Worm (Caenorhabditis elegans): ENCODE results near the gene toe-2.
A peak's percentile ranks its signal among the peaks of the same experiment; 100 is the strongest.

Gene toe-2

DNA sequence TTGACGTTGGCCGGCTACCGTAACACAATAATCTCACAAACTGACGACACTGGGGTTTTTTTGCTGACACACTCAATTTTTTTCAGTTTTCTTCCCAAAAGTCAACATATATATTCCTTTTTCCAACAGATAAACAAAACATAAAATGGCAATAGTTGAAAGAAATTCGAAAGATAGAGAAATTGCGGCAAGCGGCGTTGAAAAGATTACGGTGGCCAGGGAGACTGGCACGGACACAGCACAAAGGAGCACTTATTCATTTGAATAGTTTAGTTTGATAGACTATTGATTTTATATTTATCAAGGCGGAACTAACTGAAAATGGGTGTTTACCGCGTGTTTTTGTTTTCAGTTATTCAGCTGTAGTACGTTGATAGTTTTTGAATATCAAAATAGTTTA is at the start of gene toe-2:
TSS of gene toe-2 (minus strand) at position 70 of the 400 bp plus-strand sequence.
- no peak for TF ChIP-seq ces-1 (GFP tag; optimal IDR thresholded peaks at IDR 0.05)
- no peak for TF ChIP-seq lin-13 (tag; optimal IDR thresholded peaks at IDR 0.05)
- TF ChIP-seq snpc-4 (tag; optimal IDR thresholded peaks at IDR 0.05) = no peak
- no peak for TF ChIP-seq sptf-1 (tag; optimal IDR thresholded peaks at IDR 0.05)

DNA sequence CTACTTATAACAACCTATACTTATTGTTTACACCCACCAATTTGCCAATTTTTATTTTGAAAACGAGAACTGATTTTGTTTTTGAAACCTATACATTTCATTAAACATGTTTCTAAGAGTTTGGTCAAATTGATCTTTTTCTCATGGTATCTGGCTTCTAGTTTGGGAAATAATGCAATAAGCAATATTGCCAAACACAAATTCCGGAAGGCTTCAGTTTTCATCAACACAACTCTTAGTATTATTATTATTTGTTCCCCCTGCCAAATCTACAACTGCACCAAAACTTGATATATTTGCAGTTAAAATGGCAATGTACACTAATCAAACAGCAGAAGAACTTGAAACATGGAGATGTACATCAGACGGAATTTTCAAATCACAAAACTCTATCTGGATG is 47.5 kb upstream of the toe-2 start, which contains the start of gene sra-27:
TSS of gene sra-27 (plus strand) at position 301 of the 400 bp plus-strand sequence.
- TF ChIP-seq cnd-1 (tag; optimal IDR thresholded peaks at IDR 0.05) (no peak), elt-1 (tag; optimal IDR thresholded peaks at IDR 0.05; ENCODE audit: borderline replicate concordance, insufficient read depth) (no peak), ztf-11 (tag; optimal IDR thresholded peaks at IDR 0.05) (no peak), lsy-2 (tag; optimal IDR thresholded peaks at IDR 0.05) (no peak)

DNA sequence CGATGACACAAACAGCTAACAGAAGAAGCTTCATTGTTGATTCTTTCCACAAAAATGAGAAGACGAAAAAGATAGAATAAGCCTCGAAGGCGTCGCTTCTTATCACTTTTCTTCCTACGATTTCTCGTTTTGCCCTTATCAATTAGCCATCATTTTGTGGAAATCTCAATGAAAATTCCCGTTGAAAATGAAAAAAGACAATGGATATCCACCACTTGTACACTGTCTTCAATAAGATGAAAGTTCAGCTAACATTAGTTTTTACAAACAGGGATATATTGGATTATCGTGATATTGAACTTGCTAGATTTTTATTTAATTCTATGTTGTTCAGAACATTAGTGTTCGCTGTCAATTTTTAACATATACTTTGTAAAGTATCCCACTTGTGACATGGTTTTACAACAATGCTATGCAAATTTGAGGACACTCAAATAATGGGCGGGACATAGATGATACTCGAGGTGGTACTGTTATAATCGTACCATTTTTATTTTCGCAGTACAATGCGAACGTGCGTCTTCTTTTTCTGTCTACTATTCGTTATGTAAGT is 45.5 kb upstream of the toe-2 start, which contains the start of the genes F18C5.5 and F18C5.9:
TSS of gene F18C5.5 (minus strand) at position 101 of the 553 bp plus-strand sequence.
TSS of gene F18C5.9 (plus strand) at position 503 of the 553 bp plus-strand sequence.
- TF ChIP-seq sem-2 (GFP tag; optimal IDR thresholded peaks at IDR 0.05) (no peak), hlh-1 (tag; optimal IDR thresholded peaks at IDR 0.05) (no peak), blmp-1 (tag; optimal IDR thresholded peaks at IDR 0.05) (no peak)

DNA sequence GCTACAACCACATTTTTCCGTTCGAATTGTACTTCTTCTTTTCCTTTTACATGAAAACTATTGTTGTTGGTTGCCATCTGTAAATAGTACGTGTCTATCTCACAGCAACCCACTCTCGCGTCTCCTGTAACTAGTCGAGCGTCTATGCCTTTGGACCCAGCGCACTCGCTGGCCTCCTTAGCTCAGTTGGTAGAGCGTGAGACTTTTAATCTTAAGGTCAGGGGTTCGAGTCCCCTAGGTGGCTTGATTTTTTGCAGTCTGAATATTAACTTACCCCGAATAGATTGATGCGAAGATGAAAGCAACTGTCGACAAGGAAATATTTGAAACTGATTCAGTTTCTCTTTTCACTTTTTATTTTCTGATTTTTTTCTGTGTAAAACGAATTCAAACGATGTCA is 43.9 kb upstream of the toe-2 start, which contains the start of gene mpz-3:
TSS of gene mpz-3 (minus strand) at position 320 of the 400 bp plus-strand sequence.
- TF ChIP-seq lin-32 (GFP tag; optimal IDR thresholded peaks at IDR 0.05) (peak; percentile 14), cnd-1 (tag; optimal IDR thresholded peaks at IDR 0.05) (peak; percentile 55), drap-1 (GFP tag; optimal IDR thresholded peaks at IDR 0.05) (peak; percentile 58), ceh-83 (GFP tag; optimal IDR thresholded peaks at IDR 0.05) (peak; percentile 83), ceh-43 (GFP tag; optimal IDR thresholded peaks at IDR 0.05) (peak; percentile 0), flh-1 (GFP tag; optimal IDR thresholded peaks at IDR 0.05) (peak; percentile 18), sem-2 (GFP tag; optimal IDR thresholded peaks at IDR 0.05) (peak; percentile 30), mep-1 (tag; optimal IDR thresholded peaks at IDR 0.05) (no peak), tbx-8 (GFP tag; optimal IDR thresholded peaks at IDR 0.05) (no peak)

DNA sequence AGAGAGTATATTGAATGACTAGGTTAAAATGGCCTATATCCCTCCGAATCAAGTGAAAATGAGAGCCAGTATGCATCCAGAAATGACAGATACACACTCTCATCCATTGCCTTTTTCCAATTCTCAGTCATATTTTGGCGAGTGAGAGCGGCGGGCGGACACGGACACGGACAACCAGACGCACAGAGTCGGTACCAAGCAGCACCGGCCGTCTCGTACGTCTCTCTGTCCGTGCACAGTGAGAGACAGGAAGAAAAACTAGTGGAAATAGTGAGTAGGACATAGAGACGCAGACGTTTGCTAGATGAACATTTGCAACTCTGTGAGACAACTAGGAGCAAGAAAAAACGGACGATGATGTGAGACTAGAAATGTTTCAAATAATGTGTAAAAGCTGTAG is 42.1 kb upstream of the toe-2 start:
- TF ChIP-seq ham-2 (GFP tag; optimal IDR thresholded peaks at IDR 0.05) (no peak), ceh-83 (GFP tag; optimal IDR thresholded peaks at IDR 0.05) (no peak), unc-62 (GFP tag; optimal IDR thresholded peaks at IDR 0.05) (peak; percentile 7), unc-120 (tag; optimal IDR thresholded peaks at IDR 0.05; ENCODE audit: poor library complexity, severe bottlenecking) (peak; percentile 5), ceh-43 (GFP tag; optimal IDR thresholded peaks at IDR 0.05) (no peak), mep-1 (tag; optimal IDR thresholded peaks at IDR 0.05) (no peak), nhr-2 (tag; optimal IDR thresholded peaks at IDR 0.05) (peak; percentile 35), nhr-237 (tag; optimal IDR thresholded peaks at IDR 0.05) (no peak), flh-1 (GFP tag; optimal IDR thresholded peaks at IDR 0.05) (no peak), drap-1 (GFP tag; optimal IDR thresholded peaks at IDR 0.05) (no peak), pha-4 (tag; optimal IDR thresholded peaks at IDR 0.05) (peak; percentile 11)

DNA sequence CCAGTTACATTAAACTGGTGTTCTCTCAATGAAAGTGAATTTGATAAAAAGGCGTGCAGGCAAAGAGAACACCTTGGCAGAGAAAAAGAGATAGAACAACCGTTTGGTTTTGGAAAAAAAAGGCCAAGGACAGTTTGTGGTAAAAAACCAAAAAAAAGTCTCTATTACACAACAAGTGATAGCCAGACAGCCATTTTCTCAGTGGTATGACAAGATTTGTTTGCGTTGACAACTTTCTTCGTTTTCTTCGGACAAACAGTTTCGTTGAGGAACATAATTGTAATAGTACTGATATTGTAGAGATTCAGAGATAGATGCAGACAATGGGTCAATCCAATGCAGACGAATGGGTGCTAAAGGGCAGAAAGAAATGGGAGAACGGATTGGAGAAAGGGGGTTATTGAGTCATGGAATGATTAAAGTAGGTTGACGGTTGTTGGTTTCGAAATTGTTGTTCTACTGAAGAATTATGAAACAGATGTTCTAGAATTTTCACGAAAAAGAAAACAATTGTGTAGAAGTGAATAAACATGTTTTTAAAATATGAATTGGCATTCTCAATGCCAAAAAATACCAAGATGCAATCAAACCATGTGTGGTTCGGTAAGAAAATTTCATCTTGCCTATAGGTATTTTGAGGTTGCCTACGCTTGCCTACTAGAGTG is 41.1 kb upstream of the toe-2 start:
- TF ChIP-seq hlh-1 (tag; optimal IDR thresholded peaks at IDR 0.05) (no peak), ceh-39 (tag; optimal IDR thresholded peaks at IDR 0.05) (no peak), tbx-8 (GFP tag; optimal IDR thresholded peaks at IDR 0.05) (no peak), M03D4.4 (tag; optimal IDR thresholded peaks at IDR 0.05) (no peak), nhr-2 (tag; optimal IDR thresholded peaks at IDR 0.05) (no peak), mep-1 (tag; optimal IDR thresholded peaks at IDR 0.05) (no peak), ham-2 (GFP tag; optimal IDR thresholded peaks at IDR 0.05) (no peak), elt-1 (tag; optimal IDR thresholded peaks at IDR 0.05; ENCODE audit: borderline replicate concordance, insufficient read depth) (no peak), cnd-1 (tag; optimal IDR thresholded peaks at IDR 0.05) (no peak), unc-62 (GFP tag; optimal IDR thresholded peaks at IDR 0.05) (no peak), ceh-43 (GFP tag; optimal IDR thresholded peaks at IDR 0.05) (no peak), unc-39 (tag; optimal IDR thresholded peaks at IDR 0.05) (no peak), ztf-11 (tag; optimal IDR thresholded peaks at IDR 0.05) (no peak), nhr-12 (tag; optimal IDR thresholded peaks at IDR 0.05) (no peak)

Measured in whole organism, mixed stage, embryonic.